Fruit fly (Drosophila melanogaster): ENCODE measurements around the gene CG43115.

- TF ChIP-seq psq (GFP tag; optimal IDR thresholded peaks at IDR 0.05) (no peak), CrebA (GFP tag; optimal IDR thresholded peaks at IDR 0.05; ENCODE audit: borderline replicate concordance) (no peak), Rel (GFP tag; optimal IDR thresholded peaks at IDR 0.05) (no peak), Rel (tag; optimal IDR thresholded peaks at IDR 0.05) (no peak), fru (GFP tag; optimal IDR thresholded peaks at IDR 0.05) (no peak), Dfd (GFP tag; optimal IDR thresholded peaks at IDR 0.05) (no peak), Mio (GFP tag; optimal IDR thresholded peaks at IDR 0.05) (no peak), GATAd (GFP tag; optimal IDR thresholded peaks at IDR 0.05) (no peak), ey (GFP tag; optimal IDR thresholded peaks at IDR 0.05) (no peak), usp (GFP tag; optimal IDR thresholded peaks at IDR 0.05) (no peak)
These were observed 38.5 kb upstream of the CG43115 start for dm6 chrX:6104724-6105123.
